Fruit fly (Drosophila melanogaster): ENCODE data around the gene Cpr65Ax1.

Cpr65Ax1 gene

DNA sequence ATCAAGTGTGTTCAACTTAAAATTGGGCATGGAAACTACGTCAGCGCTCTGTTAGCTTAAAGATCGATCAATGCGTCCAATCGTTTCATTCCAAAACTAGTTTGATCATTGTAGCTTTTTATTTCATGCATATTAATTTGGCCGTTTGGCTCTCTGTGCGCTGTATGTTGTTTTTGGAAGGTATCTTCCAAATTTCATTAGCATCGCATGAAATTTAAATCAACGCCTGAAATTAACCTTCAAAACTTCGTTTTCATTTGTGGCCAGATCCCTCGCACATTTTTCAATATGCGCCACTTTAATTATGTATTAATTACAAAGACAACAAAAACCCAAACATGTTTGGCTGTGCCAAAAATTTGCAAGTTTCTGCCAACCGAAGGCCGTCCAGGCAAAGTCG, 9.2 kb downstream of the Cpr65Ax1 start:
- TF ChIP-seq CG14711 (tag; optimal IDR thresholded peaks at IDR 0.05) (no peak), CG1620 (GFP tag; optimal IDR thresholded peaks at IDR 0.05) (no peak), CG33017 (tag; optimal IDR thresholded peaks at IDR 0.05) (no peak), Clk (GFP tag; optimal IDR thresholded peaks at IDR 0.05) (no peak), Crg-1 (GFP tag; optimal IDR thresholded peaks at IDR 0.05) (no peak), CG7101 (tag; optimal IDR thresholded peaks at IDR 0.05) (no peak), kay (GFP tag; ENCODE audit: borderline replicate concordance) (no peak)

DNA sequence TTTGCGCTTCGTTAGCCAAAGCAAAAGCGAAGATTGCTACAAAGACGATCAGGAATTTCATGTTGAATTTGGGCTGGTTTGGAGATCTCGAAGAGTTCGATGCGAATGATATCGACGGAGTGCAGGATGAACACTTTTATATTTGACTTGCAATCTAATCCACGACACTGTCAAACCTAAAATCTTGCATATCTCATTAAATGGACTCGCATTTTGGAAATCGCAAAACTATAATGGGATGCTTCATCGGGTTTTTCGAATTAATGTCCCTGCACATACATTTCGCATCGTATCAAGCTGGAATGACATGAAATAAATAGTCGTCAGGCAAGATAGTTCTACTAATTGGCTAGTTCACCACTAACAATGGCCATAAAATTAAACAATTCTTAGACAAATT, 9.8 kb downstream of the Cpr65Ax1 start, which contains the start of gene Lcp65Ae:
Lcp65Ae (minus strand) TSS at position 101 of the 400 bp plus-strand sequence.
- TF ChIP-seq CG5204 (GFP tag; optimal IDR thresholded peaks at IDR 0.05) (no peak), CG12768 (GFP tag; optimal IDR thresholded peaks at IDR 0.05) (no peak), kay (GFP tag; ENCODE audit: borderline replicate concordance) (no peak), tj (GFP tag; optimal IDR thresholded peaks at IDR 0.05) (no peak), Mnt (GFP tag; optimal IDR thresholded peaks at IDR 0.05) (no peak), cnc (optimal IDR thresholded peaks at IDR 0.05) (no peak), CG11617 (GFP tag; optimal IDR thresholded peaks at IDR 0.05) (no peak), CG1620 (GFP tag; optimal IDR thresholded peaks at IDR 0.05) (no peak), cic (GFP tag; optimal IDR thresholded peaks at IDR 0.05) (no peak), Crg-1 (GFP tag; optimal IDR thresholded peaks at IDR 0.05) (no peak), CG33017 (tag; optimal IDR thresholded peaks at IDR 0.05) (no peak)

DNA sequence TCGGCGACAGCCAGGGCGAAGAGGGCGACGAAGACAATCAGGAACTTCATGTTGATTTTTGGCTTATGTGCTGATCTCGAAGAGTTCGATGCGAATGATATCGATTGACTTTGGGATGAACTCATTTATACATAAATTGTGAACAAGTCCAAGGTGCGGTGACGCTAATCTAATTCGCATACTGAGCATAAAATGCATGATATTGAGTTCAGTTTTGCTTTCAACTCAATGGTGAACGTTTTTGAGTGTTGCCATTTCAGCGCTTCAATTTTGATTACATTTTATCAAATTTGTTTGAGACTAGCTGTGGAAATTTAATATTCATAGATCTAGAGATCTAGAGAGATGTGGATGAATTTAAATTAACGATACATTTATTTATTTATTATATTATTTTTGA, 11.1 kb downstream of the Cpr65Ax1 start, which contains the start of gene Lcp65Af:
Lcp65Af (minus strand) TSS at position 101 of the 400 bp plus-strand sequence.
- TF ChIP-seq kay (GFP tag; ENCODE audit: borderline replicate concordance) (no peak), CG11617 (GFP tag; optimal IDR thresholded peaks at IDR 0.05) (no peak), toe (GFP tag; optimal IDR thresholded peaks at IDR 0.05) (no peak), CG5204 (GFP tag; optimal IDR thresholded peaks at IDR 0.05) (no peak), CG7045 (GFP tag; optimal IDR thresholded peaks at IDR 0.05) (no peak), tj (GFP tag; optimal IDR thresholded peaks at IDR 0.05) (no peak), Hr96 (GFP tag; optimal IDR thresholded peaks at IDR 0.05) (no peak), pad (GFP tag; optimal IDR thresholded peaks at IDR 0.05) (no peak), Mnt (GFP tag; optimal IDR thresholded peaks at IDR 0.05) (no peak), Clk (GFP tag; optimal IDR thresholded peaks at IDR 0.05) (no peak), CG12768 (GFP tag; optimal IDR thresholded peaks at IDR 0.05) (no peak), CG33017 (tag; optimal IDR thresholded peaks at IDR 0.05) (no peak), ovo (GFP tag; optimal IDR thresholded peaks at IDR 0.05) (no peak), CG7101 (tag; optimal IDR thresholded peaks at IDR 0.05) (no peak), Crg-1 (GFP tag; optimal IDR thresholded peaks at IDR 0.05) (no peak), CG14711 (tag; optimal IDR thresholded peaks at IDR 0.05) (no peak), cnc (optimal IDR thresholded peaks at IDR 0.05) (no peak)

DNA sequence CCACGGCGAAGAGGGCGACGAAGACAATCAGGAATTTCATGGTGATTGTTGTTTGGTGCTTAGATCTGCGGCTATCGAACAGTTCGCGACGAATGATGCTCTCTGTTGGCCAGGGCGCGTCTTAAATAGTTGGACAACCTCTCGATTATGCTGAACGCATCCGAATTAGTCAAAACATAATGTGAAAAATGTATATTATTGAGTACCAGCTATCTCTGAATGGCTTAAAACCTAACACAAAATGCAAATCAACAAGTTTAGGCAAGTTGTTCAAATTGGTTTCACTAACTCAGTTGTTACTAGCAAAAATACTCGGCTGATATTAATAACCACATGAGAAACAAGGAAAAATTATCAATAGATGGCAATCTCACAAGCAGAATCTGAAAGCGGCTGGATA, 12.6 kb downstream of the Cpr65Ax1 start, which contains the start of gene Lcp65Ag1:
Lcp65Ag1 (minus strand) TSS at position 101 of the 400 bp plus-strand sequence.
- no peak for TF ChIP-seq ovo (GFP tag; optimal IDR thresholded peaks at IDR 0.05)
- TF ChIP-seq CG14711 (tag; optimal IDR thresholded peaks at IDR 0.05), result no peak
- no peak for TF ChIP-seq pad (GFP tag; optimal IDR thresholded peaks at IDR 0.05)
- TF ChIP-seq CG5204 (GFP tag; optimal IDR thresholded peaks at IDR 0.05), result no peak
- no peak for TF ChIP-seq CG12768 (GFP tag; optimal IDR thresholded peaks at IDR 0.05)
- TF ChIP-seq cic (GFP tag; optimal IDR thresholded peaks at IDR 0.05), result no peak
- TF ChIP-seq bab1 (GFP tag; optimal IDR thresholded peaks at IDR 0.05), result no peak
- TF ChIP-seq Mnt (GFP tag; optimal IDR thresholded peaks at IDR 0.05), result no peak
- no peak for TF ChIP-seq kay (GFP tag; ENCODE audit: borderline replicate concordance)
- no peak for TF ChIP-seq CG11617 (GFP tag; optimal IDR thresholded peaks at IDR 0.05)
- TF ChIP-seq CG33017 (tag; optimal IDR thresholded peaks at IDR 0.05), result no peak
- TF ChIP-seq CG1620 (GFP tag; optimal IDR thresholded peaks at IDR 0.05), result no peak
- no peak for TF ChIP-seq CG7045 (GFP tag; optimal IDR thresholded peaks at IDR 0.05)
- no peak for TF ChIP-seq Crg-1 (GFP tag; optimal IDR thresholded peaks at IDR 0.05)
- TF ChIP-seq toe (GFP tag; optimal IDR thresholded peaks at IDR 0.05), result no peak
- TF ChIP-seq Clk (GFP tag; optimal IDR thresholded peaks at IDR 0.05), result no peak
- TF ChIP-seq cnc (optimal IDR thresholded peaks at IDR 0.05), result no peak

DNA sequence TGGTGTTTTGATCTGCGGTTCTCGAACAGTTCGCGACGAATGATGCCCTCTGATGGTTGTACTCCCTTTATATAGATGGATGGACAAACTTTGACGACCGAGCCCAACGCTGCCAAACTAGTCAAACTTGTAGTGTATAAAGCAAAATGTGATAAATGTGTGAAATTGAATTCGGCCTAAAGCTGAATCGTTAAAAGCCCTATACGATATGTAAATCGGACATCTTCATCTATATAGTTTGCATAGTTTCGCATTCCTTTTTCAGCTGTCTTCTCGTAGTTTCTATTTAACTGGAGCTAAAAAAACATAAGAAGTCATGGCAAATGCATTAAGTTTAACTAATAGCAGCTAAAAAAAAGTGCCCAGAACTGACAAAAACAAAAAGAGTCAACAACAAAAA, 14.2 kb downstream of the Cpr65Ax1 start, which contains the start of gene Lcp65Ag2:
Lcp65Ag2 (minus strand) TSS at position 48 of the 400 bp plus-strand sequence.
- no peak for TF ChIP-seq Crg-1 (GFP tag; optimal IDR thresholded peaks at IDR 0.05)
- TF ChIP-seq CG14711 (tag; optimal IDR thresholded peaks at IDR 0.05), result no peak
- no peak for TF ChIP-seq CG11617 (GFP tag; optimal IDR thresholded peaks at IDR 0.05)
- TF ChIP-seq toe (GFP tag; optimal IDR thresholded peaks at IDR 0.05), result no peak
- TF ChIP-seq ovo (GFP tag; optimal IDR thresholded peaks at IDR 0.05), result no peak
- no peak for TF ChIP-seq tj (GFP tag; optimal IDR thresholded peaks at IDR 0.05)
- no peak for TF ChIP-seq CG5204 (GFP tag; optimal IDR thresholded peaks at IDR 0.05)
- TF ChIP-seq CG1620 (GFP tag; optimal IDR thresholded peaks at IDR 0.05), result no peak
- no peak for TF ChIP-seq pad (GFP tag; optimal IDR thresholded peaks at IDR 0.05)
- no peak for TF ChIP-seq CG7101 (tag; optimal IDR thresholded peaks at IDR 0.05)
- no peak for TF ChIP-seq cnc (optimal IDR thresholded peaks at IDR 0.05)
- TF ChIP-seq bab1 (GFP tag; optimal IDR thresholded peaks at IDR 0.05), result no peak

DNA sequence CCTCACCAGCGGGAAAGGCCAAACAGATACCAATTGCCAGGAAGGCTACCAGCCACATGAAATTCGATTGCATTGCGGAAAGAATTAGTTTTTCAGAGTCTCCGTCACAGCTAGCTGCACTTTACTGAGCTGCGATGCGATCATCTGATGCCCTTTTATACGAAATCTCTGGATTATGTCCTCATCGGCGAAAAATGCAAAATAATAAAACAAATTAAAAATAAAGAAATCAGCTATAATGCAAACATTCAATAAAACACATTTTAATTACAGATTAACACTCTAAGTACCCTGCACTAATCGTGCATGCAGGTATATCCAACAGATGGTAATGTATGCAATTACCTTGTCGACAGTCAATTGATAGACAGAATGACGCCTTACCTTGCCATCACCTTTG, 15.8 kb downstream of the Cpr65Ax1 start, which contains the start of gene Cpr65Au:
Cpr65Au (minus strand) TSS at position 101 of the 400 bp plus-strand sequence.
- TF ChIP-seq CG5204 (GFP tag; optimal IDR thresholded peaks at IDR 0.05), result no peak
- no peak for TF ChIP-seq ovo (GFP tag; optimal IDR thresholded peaks at IDR 0.05)
- TF ChIP-seq cnc (optimal IDR thresholded peaks at IDR 0.05), result no peak
- no peak for TF ChIP-seq toe (GFP tag; optimal IDR thresholded peaks at IDR 0.05)

DNA sequence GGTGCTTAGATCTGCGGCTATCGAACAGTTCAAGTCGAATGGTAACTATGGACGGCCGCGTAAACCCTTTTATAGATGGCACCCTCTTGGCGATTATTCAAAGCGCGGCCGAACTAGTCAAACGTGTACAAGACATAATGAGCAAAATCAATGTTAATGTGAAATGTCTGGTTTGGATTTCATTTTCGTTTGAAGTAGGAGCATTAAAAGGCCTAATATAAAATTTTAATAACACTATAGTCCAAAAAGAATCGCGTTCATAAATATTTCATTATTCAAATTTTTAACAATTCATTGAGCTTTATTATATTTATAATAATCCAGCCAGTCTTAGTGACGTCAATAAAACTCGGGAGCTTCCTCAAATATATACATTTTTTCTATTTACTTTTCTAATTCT, 16.8 kb downstream of the Cpr65Ax1 start, which contains the start of gene Lcp65Ag3:
Lcp65Ag3 (minus strand) TSS at position 46 of the 400 bp plus-strand sequence.
- no peak for TF ChIP-seq ovo (GFP tag; optimal IDR thresholded peaks at IDR 0.05)
- no peak for TF ChIP-seq pad (GFP tag; optimal IDR thresholded peaks at IDR 0.05)
- TF ChIP-seq bab1 (GFP tag; optimal IDR thresholded peaks at IDR 0.05), result no peak
